Worm (Caenorhabditis elegans) whole organism, late embryonic: ENCODE results near the gene C15H7.4.

Experiments
- odd-2 ChIP-seq: sonication (generic microtip); optimal IDR thresholded peaks from 2 replicates; lab custom pipeline; 2017; ENCODE audit warnings: antibody characterized with exemption, mild to moderate bottlenecking, missing genetic modification characterization, missing compliant biosample characterization
- pqm-1 ChIP-seq: sonication (generic microtip); optimal IDR thresholded peaks from 2 replicates; lab custom pipeline; 2016; ENCODE audit warnings: missing genetic modification characterization, missing compliant biosample characterization
- sox-2 ChIP-seq: fragments of 200-800 bp; sonication (Bioruptor generic); IDR thresholded peaks from 2 replicates; pipeline ENCODE4 v1.3.6; 2022; ENCODE audit warnings: missing genetic modification reagents, missing genetic modification characterization, missing compliant biosample characterization

- TF ChIP-seq odd-2 (tag; lab: Kevin White, UChicago) (no peak), pqm-1 (tag; lab: Kevin White, UChicago) (no peak), sox-2 (GFP tag; lab: Robert Waterston, UW) (no peak)
These were observed 13.6 kb downstream of the C15H7.4 start for ce11 chrIII:9642110-9642509.
